Worm (Caenorhabditis elegans): ENCODE data around the gene pssy-2.

Gene pssy-2

ce11 chrIII:13465918-13466592 is 5.5 kb upstream of the pssy-2 start, which contains the start of gene cdk-5 (continued):
- TF ChIP-seq pqm-1 (tag; optimal IDR thresholded peaks at IDR 0.05) (no peak), rnt-1 (tag; optimal IDR thresholded peaks at IDR 0.05) (peak; percentile 94), lin-39 (tag; optimal IDR thresholded peaks at IDR 0.05) (peak; percentile 97), nhr-85 (tag) (peak; percentile 94), nhr-11 (tag; optimal IDR thresholded peaks at IDR 0.05) (peak; percentile 76), unc-130 (tag; optimal IDR thresholded peaks at IDR 0.05) (peak; percentile 93), zip-4 (GFP tag; optimal IDR thresholded peaks at IDR 0.05) (peak; percentile 86), efl-3 (GFP tag; optimal IDR thresholded peaks at IDR 0.05) (no peak), tlp-1 (tag; optimal IDR thresholded peaks at IDR 0.05) (no peak), irx-1 (tag; optimal IDR thresholded peaks at IDR 0.05) (peak; percentile 93), lin-15B (tag; optimal IDR thresholded peaks at IDR 0.05) (peak; percentile 82), grh-1 (GFP tag; IDR thresholded peaks at IDR 0.05) (peak; percentile 87), mdl-1 (tag; optimal IDR thresholded peaks at IDR 0.05) (peak in 1 of 2 experiments; percentile 87), lin-14 (GFP tag; optimal IDR thresholded peaks at IDR 0.05) (peak; percentile 90), aha-1 (tag; optimal IDR thresholded peaks at IDR 0.05) (peak; percentile 72), nhr-90 (tag; optimal IDR thresholded peaks at IDR 0.05; ENCODE audit: poor library complexity) (peak; percentile 94), C04F5.9 (tag; optimal IDR thresholded peaks at IDR 0.05) (peak; percentile 66), nhr-76 (tag; optimal IDR thresholded peaks at IDR 0.05) (no peak), nhr-84 (tag; optimal IDR thresholded peaks at IDR 0.05) (no peak), lsy-2 (tag; optimal IDR thresholded peaks at IDR 0.05) (peak; percentile 97 to 98), elt-2 (tag; optimal IDR thresholded peaks at IDR 0.05) (peak; percentile 75), lir-3 (tag; optimal IDR thresholded peaks at IDR 0.05; ENCODE audit: poor library complexity) (peak; percentile 87), ces-1 (GFP tag; optimal IDR thresholded peaks at IDR 0.05) (no peak), alr-1 (tag; optimal IDR thresholded peaks at IDR 0.05; ENCODE audit: borderline replicate concordance) (no peak), tbx-2 (tag; optimal IDR thresholded peaks at IDR 0.05) (peak; percentile 97), nhr-12 (tag; optimal IDR thresholded peaks at IDR 0.05) (peak; percentile 33), nhr-71 (tag; optimal IDR thresholded peaks at IDR 0.05) (peak; percentile 98), zag-1 (tag; optimal IDR thresholded peaks at IDR 0.05) (peak; percentile 83), snu-23 (GFP tag; optimal IDR thresholded peaks at IDR 0.05) (peak; percentile 98), sox-4 (tag; optimal IDR thresholded peaks at IDR 0.05) (peak; percentile 82), C16A3.4 (tag; optimal IDR thresholded peaks at IDR 0.05) (peak; percentile 95), jun-1 (tag; optimal IDR thresholded peaks at IDR 0.05) (peak; percentile 86), nhr-19 (GFP tag; conservative IDR thresholded peaks at IDR 0.05) (peak; percentile 95), ceh-88 (GFP tag; IDR thresholded peaks at IDR 0.05) (peak; percentile 58), swsn-7 (tag; optimal IDR thresholded peaks at IDR 0.05) (peak; percentile 97), unc-62 (GFP tag; optimal IDR thresholded peaks at IDR 0.05) (no peak), snpc-4 (tag; optimal IDR thresholded peaks at IDR 0.05) (peak; percentile 87), nhr-20 (tag; optimal IDR thresholded peaks at IDR 0.05) (peak; percentile 95), dsc-1 (tag; optimal IDR thresholded peaks at IDR 0.05) (peak; percentile 97), mep-1 (tag; optimal IDR thresholded peaks at IDR 0.05) (peak; percentile 99), unc-98 (GFP tag; IDR thresholded peaks at IDR 0.05) (no peak; the same call in 1 of the 2 replicates), hpl-2 (GFP tag; optimal IDR thresholded peaks at IDR 0.05) (peak; percentile 83), efl-1 (optimal IDR thresholded peaks at IDR 0.05) (peak; percentile 90 to 94), efl-1 (GFP tag; optimal IDR thresholded peaks at IDR 0.05 in 1 of 2) (peak; percentile 88 to 99), egl-27 (tag; optimal IDR thresholded peaks at IDR 0.05) (no peak), nhr-47 (tag; optimal IDR thresholded peaks at IDR 0.05) (peak; percentile 98), F16B12.6 (tag; optimal IDR thresholded peaks at IDR 0.05) (peak; percentile 71), dpl-1 (GFP tag; optimal IDR thresholded peaks at IDR 0.05) (peak; percentile 85 to 91 (median 90)), aly-2 (tag; optimal IDR thresholded peaks at IDR 0.05) (peak; percentile 96), elt-3 (tag; optimal IDR thresholded peaks at IDR 0.05) (peak in 2 of 6 experiments; percentile 86 to 87), vab-15 (tag; optimal IDR thresholded peaks at IDR 0.05) (no peak), nhr-28 (tag; optimal IDR thresholded peaks at IDR 0.05) (no peak)

Data from whole organism, L1 larva.